Worm (Caenorhabditis elegans) whole organism, L4/young adult: ENCODE results near the gene F31B9.2.

Experiments used
- W03F9.2 ChIP-seq: fragments of 150-350 bp; optimal IDR thresholded peaks from 2 replicates; lab custom pipeline; 2014; ENCODE audit warnings: missing biosample characterization, missing genetic modification characterization
- him-1 ChIP-seq: sonication (generic microtip); optimal IDR thresholded peaks from 2 replicates; lab custom pipeline; 2016; ENCODE audit warnings: missing genotype, missing genetic modification reagents, missing genetic modification characterization, missing compliant biosample characterization

ce11 chrX:15937854-15938253, 20.7 kb downstream of the F31B9.2 start:
- TF ChIP-seq him-1 (no peak), W03F9.2 (tag; lab: Kevin White, UChicago) (no peak)
